Fruit fly (Drosophila melanogaster): ENCODE results near the gene Bgb.
A peak's percentile ranks its signal among the peaks of the same experiment; 100 is the strongest.

The Bgb gene

DNA sequence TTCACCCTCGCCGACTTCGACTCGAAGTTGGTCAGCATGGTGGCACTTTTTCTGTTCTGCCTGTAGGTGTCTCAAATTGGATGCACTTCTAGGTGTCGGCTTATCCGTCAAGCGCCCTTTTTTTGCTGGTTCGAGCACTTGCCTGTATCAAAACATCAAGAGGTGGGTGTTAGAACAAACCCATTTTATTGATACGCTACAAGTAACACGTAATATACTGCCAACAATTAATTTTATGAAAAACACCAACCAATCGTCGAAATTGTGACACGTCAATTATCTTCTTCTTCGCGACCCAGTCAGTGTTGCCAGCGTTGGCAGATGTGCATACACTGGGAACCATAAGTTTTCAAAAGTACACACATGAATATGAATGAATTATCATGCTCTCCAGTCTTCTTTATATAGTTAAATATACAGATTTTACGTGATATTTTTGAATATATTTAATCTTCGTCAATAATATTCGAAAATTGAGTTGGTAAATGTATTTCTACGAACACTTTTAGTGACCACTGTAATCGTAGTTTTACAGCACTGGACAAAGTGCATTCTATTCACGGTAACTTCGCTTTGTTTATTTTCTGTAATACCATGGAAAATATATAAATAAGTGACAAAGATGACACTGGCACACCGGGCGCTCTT is 5.5 kb downstream of the Bgb start, which contains the start of the genes alphaCOP and CG13919:
alphaCOP (minus strand) TSS at position 280 of the 648 bp plus-strand sequence.
CG13919 (plus strand) TSS at position 548 of the 648 bp plus-strand sequence.
- TF ChIP-seq CG6854 (GFP tag; optimal IDR thresholded peaks at IDR 0.05): peak; percentile 82
- peak; percentile 94 for TF ChIP-seq fkh (GFP tag; optimal IDR thresholded peaks at IDR 0.05)
- peak; percentile 99 for TF ChIP-seq CG15336 (GFP tag; IDR thresholded peaks at IDR 0.05)
- peak; percentile 83 for TF ChIP-seq Blimp-1 (GFP tag; optimal IDR thresholded peaks at IDR 0.05)
- TF ChIP-seq CG31627 (GFP tag; optimal IDR thresholded peaks at IDR 0.05): peak; percentile 98
- TF ChIP-seq dac (GFP tag; optimal IDR thresholded peaks at IDR 0.05): peak; percentile 91
- no peak for TF ChIP-seq vri (GFP tag; optimal IDR thresholded peaks at IDR 0.05)
- peak; percentile 97 for TF ChIP-seq Hr39 (GFP tag; optimal IDR thresholded peaks at IDR 0.05)
- peak; percentile 98 for TF ChIP-seq Met (GFP tag; optimal IDR thresholded peaks at IDR 0.05)
- TF ChIP-seq fd59A (GFP tag; optimal IDR thresholded peaks at IDR 0.05): peak; percentile 96
- peak; percentile 98 for TF ChIP-seq esn (GFP tag; optimal IDR thresholded peaks at IDR 0.05)
- TF ChIP-seq CG4318 (GFP tag; optimal IDR thresholded peaks at IDR 0.05): no peak
- peak; percentile 94 for TF ChIP-seq CG11762 (GFP tag; optimal IDR thresholded peaks at IDR 0.05; ENCODE audit: insufficient read depth)
- peak; percentile 97 for TF ChIP-seq CG32006 (GFP tag; optimal IDR thresholded peaks at IDR 0.05)
- TF ChIP-seq CG8319 (GFP tag; optimal IDR thresholded peaks at IDR 0.05): peak; percentile 96
- peak; percentile 99 for TF ChIP-seq acj6 (GFP tag; optimal IDR thresholded peaks at IDR 0.05)
- TF ChIP-seq net (GFP tag; optimal IDR thresholded peaks at IDR 0.05): peak; percentile 96
- peak; percentile 91 for TF ChIP-seq CG7368 (GFP tag; optimal IDR thresholded peaks at IDR 0.05)
- TF ChIP-seq Sox102F (GFP tag; optimal IDR thresholded peaks at IDR 0.05): peak; percentile 97
- peak; percentile 94 for TF ChIP-seq salr (GFP tag; optimal IDR thresholded peaks at IDR 0.05)
- peak; percentile 96 for TF ChIP-seq CG3919 (GFP tag; optimal IDR thresholded peaks at IDR 0.05)
- TF ChIP-seq CG34406 (GFP tag; optimal IDR thresholded peaks at IDR 0.05): peak; percentile 97
- peak; percentile 97 for TF ChIP-seq Sox15 (GFP tag; optimal IDR thresholded peaks at IDR 0.05)
- TF ChIP-seq CG8119 (GFP tag; IDR thresholded peaks at IDR 0.05): peak; percentile 99
- peak; percentile 93 for TF ChIP-seq CG6163 (GFP tag; IDR thresholded peaks at IDR 0.05)
- TF ChIP-seq Eip93F (GFP tag; optimal IDR thresholded peaks at IDR 0.05): no peak
- peak; percentile 97 for TF ChIP-seq CG11294 (GFP tag; IDR thresholded peaks at IDR 0.05)
- TF ChIP-seq Gug (GFP tag; IDR thresholded peaks at IDR 0.05): peak; percentile 96
- peak; percentile 97 for TF ChIP-seq Smox (GFP tag; optimal IDR thresholded peaks at IDR 0.05)
- TF ChIP-seq lz (GFP tag; optimal IDR thresholded peaks at IDR 0.05): peak; percentile 98
- TF ChIP-seq Hr4 (GFP tag; optimal IDR thresholded peaks at IDR 0.05): peak; percentile 98
- TF ChIP-seq CG1621 (tag; optimal IDR thresholded peaks at IDR 0.05): peak; percentile 95
- peak; percentile 99 for TF ChIP-seq OdsH (GFP tag; optimal IDR thresholded peaks at IDR 0.05)
- TF ChIP-seq CG6808 (GFP tag; optimal IDR thresholded peaks at IDR 0.05): peak; percentile 91
- TF ChIP-seq achi (GFP tag; optimal IDR thresholded peaks at IDR 0.05): peak; percentile 97
- peak; percentile 97 for TF ChIP-seq Lpt (GFP tag; optimal IDR thresholded peaks at IDR 0.05)
- TF ChIP-seq fd85E (GFP tag; optimal IDR thresholded peaks at IDR 0.05): no peak
- TF ChIP-seq Eip78C (GFP tag): peak; percentile 100
- peak; percentile 94 to 97 for TF ChIP-seq ss (GFP tag; optimal IDR thresholded peaks at IDR 0.05)
- peak; percentile 97 for TF ChIP-seq CG6792 (GFP tag; optimal IDR thresholded peaks at IDR 0.05)
- peak; percentile 95 for TF ChIP-seq Ets21C (GFP tag; optimal IDR thresholded peaks at IDR 0.05)
- TF ChIP-seq CG16779 (tag; optimal IDR thresholded peaks at IDR 0.05): peak; percentile 91
- TF ChIP-seq CG9139 (GFP tag; optimal IDR thresholded peaks at IDR 0.05): peak; percentile 95
- TF ChIP-seq topi (GFP tag; optimal IDR thresholded peaks at IDR 0.05): peak; percentile 98
- peak; percentile 91 for TF ChIP-seq CG11902 (GFP tag; optimal IDR thresholded peaks at IDR 0.05)
- TF ChIP-seq svp (GFP tag): peak; percentile 99
- TF ChIP-seq Sox14 (GFP tag; optimal IDR thresholded peaks at IDR 0.05): peak; percentile 98
- peak; percentile 96 for TF ChIP-seq Eip75B (GFP tag; optimal IDR thresholded peaks at IDR 0.05)
- peak; percentile 98 for TF ChIP-seq CG10631 (GFP tag; optimal IDR thresholded peaks at IDR 0.05)
- peak; percentile 96 for TF ChIP-seq CG10669 (GFP tag; optimal IDR thresholded peaks at IDR 0.05)
- TF ChIP-seq dsx (GFP tag; optimal IDR thresholded peaks at IDR 0.05; ENCODE audit: poor library complexity, severe bottlenecking): peak; percentile 98

Data from whole organism, prepupa.